Worm (Caenorhabditis elegans): ENCODE results near the gene M03B6.5.

- TF ChIP-seq nhr-76 (tag; optimal IDR thresholded peaks at IDR 0.05): no peak
- no peak for TF ChIP-seq unc-62 (GFP tag; optimal IDR thresholded peaks at IDR 0.05)
Observed at ce11 chrX:13855928-13856327, 12.2 kb downstream of the M03B6.5 start.

Measured in whole organism, L3 larva.